Fruit fly (Drosophila melanogaster) whole organism, embryonic: ENCODE results near the gene vih.

Experiments used
- Abd-B ChIP-seq: fragments of 200-800 bp; sonication (Bioruptor generic); optimal IDR thresholded peaks from 2 replicates; lab custom pipeline; 2018; ENCODE audit warnings: missing biosample characterization, mild to moderate bottlenecking, missing genetic modification characterization, moderate library complexity
- Atf3 ChIP-seq: fragments of 200-800 bp; sonication (Bioruptor generic); optimal IDR thresholded peaks from 3 replicates; lab custom pipeline; 2016; ENCODE audit warnings: missing biosample characterization, missing genetic modification characterization
- CG11093 ChIP-seq: fragments of 200-800 bp; sonication (Bioruptor generic); IDR thresholded peaks from 3 replicates; pipeline ENCODE4 v1.3.6; 2022; ENCODE audit warnings: missing biosample characterization, missing genetic modification characterization
- CG12769 ChIP-seq: fragments of 200-800 bp; sonication (Bioruptor generic); optimal IDR thresholded peaks from 2 replicates; lab custom pipeline; 2019; ENCODE audit warnings: missing biosample characterization, mild to moderate bottlenecking, missing genetic modification characterization, moderate library complexity
- CG13287 ChIP-seq: fragments of 200-800 bp; sonication (Bioruptor generic); IDR thresholded peaks from 2 replicates; pipeline ENCODE4 v1.3.6; 2022; ENCODE audit warnings: missing biosample characterization, missing genetic modification characterization; ENCODE audit not compliant: partially characterized antibody
- CG14441 ChIP-seq: fragments of 200-800 bp; sonication (Bioruptor generic); IDR thresholded peaks from 2 replicates; pipeline ENCODE4 v1.3.6; 2022; ENCODE audit warnings: missing biosample characterization, missing genetic modification characterization
- CG15011 ChIP-seq: fragments of 200-800 bp; sonication (Bioruptor generic); optimal IDR thresholded peaks from 3 replicates; lab custom pipeline; 2018; ENCODE audit warnings: missing biosample characterization, mild to moderate bottlenecking, missing genetic modification characterization
- CG15601 ChIP-seq: fragments of 200-800 bp; sonication (Bioruptor generic); optimal IDR thresholded peaks from 3 replicates; lab custom pipeline; 2019; ENCODE audit warnings: missing biosample characterization, mild to moderate bottlenecking, missing genetic modification characterization, moderate library complexity
- CG16779 ChIP-seq: fragments of 200-800 bp; sonication (Bioruptor generic); IDR thresholded peaks from 2 replicates; pipeline ENCODE4 v1.3.6; 2022; ENCODE audit warnings: missing biosample characterization, missing genetic modification characterization
- CG2116 ChIP-seq: fragments of 200-800 bp; sonication (Bioruptor generic); optimal IDR thresholded peaks from 3 replicates; lab custom pipeline; 2018; ENCODE audit warnings: missing biosample characterization, mild to moderate bottlenecking, missing genetic modification characterization
- CG2199 ChIP-seq: fragments of 200-800 bp; sonication (Bioruptor generic); IDR thresholded peaks from 3 replicates; pipeline ENCODE4 v1.3.6; 2022; ENCODE audit warnings: missing biosample characterization, missing genetic modification characterization
- CG2202 ChIP-seq: fragments of 200-800 bp; sonication (Bioruptor generic); optimal IDR thresholded peaks from 2 replicates; lab custom pipeline; 2018; ENCODE audit warnings: missing biosample characterization, mild to moderate bottlenecking, missing genetic modification characterization
- CG31224 ChIP-seq: fragments of 200-800 bp; sonication (Bioruptor generic); IDR thresholded peaks from 2 replicates; pipeline ENCODE4 v1.3.6; 2022; ENCODE audit warnings: missing biosample characterization, missing genetic modification characterization
- CG3163 ChIP-seq: fragments of 200-800 bp; sonication (Bioruptor generic); optimal IDR thresholded peaks from 3 replicates; lab custom pipeline; 2016; ENCODE audit warnings: missing biosample characterization, missing genetic modification characterization
- CG33213 ChIP-seq: fragments of 200-800 bp; sonication (Bioruptor generic); optimal IDR thresholded peaks from 3 replicates; lab custom pipeline; 2016; ENCODE audit warnings: missing biosample characterization, missing genetic modification characterization
- CG34422 ChIP-seq: fragments of 200-800 bp; sonication (Bioruptor generic); IDR thresholded peaks from 3 replicates; pipeline ENCODE4 v1.3.6; 2022; ENCODE audit warnings: missing biosample characterization, missing genetic modification characterization
- CG3726 ChIP-seq: fragments of 200-800 bp; sonication (Bioruptor generic); IDR thresholded peaks from 3 replicates; pipeline ENCODE4, ENCODE4 v1.3.6; 2022; ENCODE audit warnings: missing biosample characterization, missing genetic modification characterization
- CG3847 ChIP-seq: fragments of 200-800 bp; sonication (Bioruptor generic); IDR thresholded peaks from 2 replicates; pipeline ENCODE4 v1.3.6; 2022; ENCODE audit warnings: missing biosample characterization, missing genetic modification characterization
- CG4360 ChIP-seq: fragments of 200-800 bp; sonication (Bioruptor generic); IDR thresholded peaks from 2 replicates; pipeline ENCODE4 v1.3.6; 2022; ENCODE audit warnings: missing biosample characterization, missing genetic modification characterization
- CG43689 ChIP-seq: fragments of 200-800 bp; sonication (Bioruptor generic); IDR thresholded peaks from 2 replicates; pipeline ENCODE4 v1.3.6; 2022; ENCODE audit warnings: missing biosample characterization, missing genetic modification characterization
- CG6254 ChIP-seq: fragments of 200-800 bp; sonication (Bioruptor generic); optimal IDR thresholded peaks from 3 replicates; lab custom pipeline; 2017; ENCODE audit warnings: mild to moderate bottlenecking, missing biosample characterization, missing genetic modification reagents, missing genetic modification characterization
- CG6689 ChIP-seq: fragments of 200-800 bp; sonication (Bioruptor generic); IDR thresholded peaks from 2 replicates; pipeline ENCODE4 v1.3.6; 2022; ENCODE audit warnings: missing biosample characterization, missing genetic modification characterization
- CG7745 ChIP-seq: fragments of 200-800 bp; sonication (Bioruptor generic); optimal IDR thresholded peaks from 2 replicates; lab custom pipeline; 2018; ENCODE audit warnings: missing biosample characterization, mild to moderate bottlenecking, missing genetic modification characterization, moderate library complexity
- CG8359 ChIP-seq: fragments of 200-800 bp; sonication (Bioruptor generic); optimal IDR thresholded peaks from 2 replicates; lab custom pipeline; 2017; ENCODE audit warnings: missing biosample characterization, mild to moderate bottlenecking, missing genetic modification characterization, borderline replicate concordance
- Camta ChIP-seq: fragments of 200-800 bp; sonication (Bioruptor generic); optimal IDR thresholded peaks from 2 replicates; lab custom pipeline; 2016; ENCODE audit warnings: missing biosample characterization, missing genetic modification characterization
- Deaf1 ChIP-seq: fragments of 200-800 bp; optimal IDR thresholded peaks from 3 replicates; lab custom pipeline; 2019; ENCODE audit warnings: missing biosample characterization, mild to moderate bottlenecking, missing genetic modification characterization, moderate library complexity
- Dek ChIP-seq: fragments of 200-800 bp; sonication (Bioruptor generic); optimal IDR thresholded peaks from 3 replicates; lab custom pipeline; 2019; ENCODE audit warnings: missing biosample characterization, mild to moderate bottlenecking, missing genetic modification characterization, moderate library complexity
- Hmr ChIP-seq: fragments of 200-800 bp; sonication (Bioruptor generic); optimal IDR thresholded peaks from 3 replicates; lab custom pipeline; 2017; ENCODE audit warnings: mild to moderate bottlenecking, missing biosample characterization, missing genetic modification reagents, missing genetic modification characterization
- Kr ChIP-seq: fragments of 200-800 bp; sonication (Bioruptor generic); optimal IDR thresholded peaks from 2 replicates; lab custom pipeline; 2017; ENCODE audit warnings: missing biosample characterization, mild to moderate bottlenecking, missing genetic modification characterization
- Mes4 ChIP-seq: fragments of 200-800 bp; sonication (Bioruptor generic); optimal IDR thresholded peaks from 2 replicates; lab custom pipeline; 2016; ENCODE audit warnings: missing biosample characterization, missing genetic modification characterization
- Rx ChIP-seq: fragments of 200-800 bp; sonication (Bioruptor generic); IDR thresholded peaks from 2 replicates; pipeline ENCODE4 v1.3.6; 2022; ENCODE audit warnings: missing biosample characterization, missing genetic modification characterization
- Scr ChIP-seq: fragments of 200-800 bp; sonication (Bioruptor generic); IDR thresholded peaks from 2 replicates; pipeline ENCODE4 v1.3.6; 2022; ENCODE audit warnings: missing biosample characterization, missing genetic modification characterization; ENCODE audit not compliant: partially characterized antibody
- Sry-β ChIP-seq: fragments of 200-800 bp; sonication (Bioruptor generic); optimal IDR thresholded peaks from 2 replicates; lab custom pipeline; 2018; ENCODE audit warnings: missing biosample characterization, mild to moderate bottlenecking, missing genetic modification characterization, moderate library complexity
- Stat92E ChIP-seq, 3 experiments: fragments of >200 bp in 2 of 3; fragments of 200-800 bp in 1 of 3; sonication (Bioruptor generic) in 1 of 3; optimal IDR thresholded peaks; 2 replicates each; lab custom pipeline; 2017 to 2019; ENCODE audit warnings: missing biosample characterization in 3 of 3, missing genetic modification characterization in 3 of 3, mild to moderate bottlenecking in 1 of 3, moderate library complexity in 1 of 3
- YL-1 ChIP-seq: fragments of 200-800 bp; sonication (Bioruptor generic); optimal IDR thresholded peaks from 3 replicates; lab custom pipeline; 2017; ENCODE audit warnings: missing biosample characterization, mild to moderate bottlenecking, missing genetic modification characterization
- abd-A ChIP-seq: fragments of 200-800 bp; sonication (Bioruptor generic); optimal IDR thresholded peaks from 3 replicates; lab custom pipeline; 2019; ENCODE audit warnings: missing biosample characterization, mild to moderate bottlenecking, missing genetic modification characterization, moderate library complexity
- ash1 ChIP-seq: fragments of 200-800 bp; sonication (Bioruptor generic); optimal IDR thresholded peaks from 2 replicates; lab custom pipeline; 2018; ENCODE audit warnings: missing biosample characterization, mild to moderate bottlenecking, missing genetic modification characterization
- az2 ChIP-seq: fragments of 200-800 bp; sonication (Bioruptor generic); optimal IDR thresholded peaks from 3 replicates; lab custom pipeline; 2016; ENCODE audit warnings: missing biosample characterization, missing genetic modification characterization
- cato ChIP-seq: fragments of 200-800 bp; sonication (Bioruptor generic); optimal IDR thresholded peaks from 2 replicates; lab custom pipeline; 2016; ENCODE audit warnings: missing biosample characterization, missing genetic modification characterization, borderline replicate concordance
- caup ChIP-seq: fragments of 200-800 bp; sonication (Bioruptor generic); optimal IDR thresholded peaks from 3 replicates; lab custom pipeline; 2017; ENCODE audit warnings: missing biosample characterization, mild to moderate bottlenecking, missing genetic modification characterization, moderate library complexity; ENCODE audit not compliant: severe bottlenecking
- eyg ChIP-seq: fragments of 200-800 bp; sonication (Bioruptor generic); optimal IDR thresholded peaks from 3 replicates; lab custom pipeline; 2016; ENCODE audit warnings: missing biosample characterization, missing genetic modification characterization
- ftz-f1 ChIP-seq: fragments of 200-800 bp; sonication (Bioruptor generic); optimal IDR thresholded peaks from 2 replicates; lab custom pipeline; 2016; ENCODE audit warnings: missing biosample characterization, missing genetic modification characterization
- klu ChIP-seq: fragments of 200-800 bp; sonication (Bioruptor generic); IDR thresholded peaks from 2 replicates; pipeline ENCODE4 v1.3.6; 2022; ENCODE audit warnings: missing biosample characterization, missing genetic modification characterization
- pita ChIP-seq: fragments of 200-800 bp; sonication (Bioruptor generic); optimal IDR thresholded peaks from 2 replicates; lab custom pipeline; 2017; ENCODE audit warnings: missing biosample characterization, mild to moderate bottlenecking, missing genetic modification characterization
- pros ChIP-seq: fragments of 200-800 bp; sonication (Bioruptor generic); optimal IDR thresholded peaks from 3 replicates; lab custom pipeline; 2019; ENCODE audit warnings: missing biosample characterization, mild to moderate bottlenecking, missing genetic modification characterization, moderate library complexity
- ranshi ChIP-seq: fragments of 200-800 bp; sonication (Bioruptor generic); IDR thresholded peaks from 2 replicates; pipeline ENCODE4 v1.3.6; 2022; ENCODE audit warnings: missing biosample characterization, missing genetic modification characterization
- row ChIP-seq: fragments of 200-800 bp; sonication (Bioruptor generic); IDR thresholded peaks from 3 replicates; pipeline ENCODE4 v1.3.6; 2022; ENCODE audit warnings: missing biosample characterization, missing genetic modification characterization
- scrt ChIP-seq: fragments of 200-800 bp; sonication (Bioruptor generic); optimal IDR thresholded peaks from 2 replicates; lab custom pipeline; 2018; ENCODE audit warnings: missing biosample characterization, mild to moderate bottlenecking, missing genetic modification characterization, moderate library complexity
- toy ChIP-seq: fragments of 200-800 bp; sonication (Bioruptor generic); IDR thresholded peaks from 2 replicates; pipeline ENCODE4 v1.3.6; 2022; ENCODE audit warnings: missing biosample characterization, missing genetic modification characterization
- usp ChIP-seq: fragments of >200 bp; optimal IDR thresholded peaks from 2 replicates; lab custom pipeline; 2017; ENCODE audit warnings: missing biosample characterization, missing genetic modification characterization
- vfl ChIP-seq: fragments of 200-800 bp; sonication (Bioruptor generic); optimal IDR thresholded peaks from 2 replicates; lab custom pipeline; 2016; ENCODE audit warnings: missing biosample characterization, missing genetic modification characterization

The vih gene

DNA sequence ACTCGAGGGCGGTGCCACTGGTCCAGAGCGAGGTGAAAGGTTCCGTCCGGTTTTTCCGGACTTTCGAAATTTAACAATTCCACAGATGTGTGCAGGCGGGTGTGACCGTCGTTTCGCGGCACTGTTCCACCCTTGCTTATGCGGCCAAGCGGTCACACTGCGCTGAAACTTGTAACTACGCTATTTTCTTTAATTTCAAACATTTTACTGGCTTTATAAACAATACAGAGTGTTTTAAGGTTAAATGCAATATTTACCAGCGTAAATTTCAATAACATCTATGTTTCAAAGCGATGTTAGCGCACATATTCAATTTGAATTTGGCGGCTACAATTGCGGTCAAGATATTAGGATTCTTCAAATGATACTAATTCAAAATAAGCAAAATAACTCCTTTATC is 26.0 kb downstream of the vih start, which contains the start of gene nst (continued):
- TF ChIP-seq row (GFP tag; lab: Robert Waterston, UW) = 0 out of 3 replicates have a peak, but pooled peaks have one; percentile 9
- no peak for TF ChIP-seq CG12769
- peak; percentile 30 for TF ChIP-seq Abd-B (GFP tag; lab: Kevin White, UChicago)
- TF ChIP-seq toy = no peak
- no peak for TF ChIP-seq Deaf1 (tag; lab: Kevin White, UChicago)
- peak; percentile 43; the same call in 1 of the 3 replicates for TF ChIP-seq CG34422 (GFP tag; lab: Robert Waterston, UW)
- no peak for TF ChIP-seq CG11093 (GFP tag; lab: Robert Waterston, UW)
- peak; percentile 25 for TF ChIP-seq ftz-f1
- no peak for TF ChIP-seq CG8359
- no peak for TF ChIP-seq abd-A (tag; lab: Kevin White, UChicago)
- no peak for TF ChIP-seq ash1 (GFP tag; lab: Kevin White, UChicago)
- peak; percentile 32 for TF ChIP-seq CG2116
- TF ChIP-seq pros (GFP tag; lab: Kevin White, UChicago) = no peak
- TF ChIP-seq CG3163 (GFP tag; lab: Kevin White, UChicago) = no peak
- peak; percentile 14 for TF ChIP-seq Hmr (GFP tag; lab: Kevin White, UChicago)
- TF ChIP-seq scrt (GFP tag; lab: Kevin White, UChicago) = no peak
- TF ChIP-seq Scr (GFP tag; lab: Robert Waterston, UW) = peak; percentile 40
- TF ChIP-seq CG16779 (GFP tag; lab: Robert Waterston, UW) = no peak
- TF ChIP-seq Stat92E (GFP tag; optimal IDR thresholded peaks at IDR 0.05; lab: Kevin White, UChicago) = no peak
- no peak for TF ChIP-seq Camta
- TF ChIP-seq caup (GFP tag; lab: Kevin White, UChicago) = peak; percentile 1
- no peak for TF ChIP-seq pita
- TF ChIP-seq CG43689 (GFP tag; lab: Robert Waterston, UW) = no peak
- TF ChIP-seq CG4360 (GFP tag; lab: Robert Waterston, UW) = no peak
- no peak for TF ChIP-seq CG15601 (tag; lab: Kevin White, UChicago)
- TF ChIP-seq Rx (GFP tag; lab: Robert Waterston, UW) = no peak
- no peak for TF ChIP-seq CG6689
- TF ChIP-seq CG2199 (GFP tag; lab: Robert Waterston, UW) = no peak
- no peak for TF ChIP-seq CG7745 (tag; lab: Kevin White, UChicago)
- TF ChIP-seq CG15011 = no peak
- no peak for TF ChIP-seq Atf3 (GFP tag; lab: Kevin White, UChicago)
- TF ChIP-seq CG2202 = no peak
- TF ChIP-seq CG6254 (GFP tag; lab: Kevin White, UChicago) = peak; percentile 16
- TF ChIP-seq CG31224 = no peak
- no peak for TF ChIP-seq klu (GFP tag; lab: Robert Waterston, UW)
- no peak for TF ChIP-seq az2 (GFP tag; lab: Kevin White, UChicago)
- no peak for TF ChIP-seq usp
- TF ChIP-seq CG33213 (GFP tag; lab: Kevin White, UChicago) = peak; percentile 14
- TF ChIP-seq CG14441 (GFP tag; lab: Robert Waterston, UW) = no peak
- TF ChIP-seq cato (GFP tag; lab: Kevin White, UChicago) = no peak
- no peak for TF ChIP-seq Mes4 (GFP tag; lab: Kevin White, UChicago)
- TF ChIP-seq CG3726 (GFP tag; lab: Robert Waterston, UW) = no peak
- TF ChIP-seq Sry-β = no peak
- no peak; the same call in 1 of the 2 replicates for TF ChIP-seq CG13287 (GFP tag; lab: Robert Waterston, UW)
- TF ChIP-seq Kr = no peak
- TF ChIP-seq ranshi (GFP tag; lab: Robert Waterston, UW) = no peak
- TF ChIP-seq YL-1 (GFP tag; lab: Kevin White, UChicago) = peak; percentile 32
- no peak for TF ChIP-seq Dek (tag; lab: Kevin White, UChicago)
- no peak for TF ChIP-seq vfl (GFP tag; lab: Kevin White, UChicago)
- peak; percentile 48; the same call in 1 of the 2 replicates for TF ChIP-seq CG3847
- TF ChIP-seq eyg (GFP tag; lab: Kevin White, UChicago) = no peak
